Fruit fly (Drosophila melanogaster) whole organism, embryonic: ENCODE measurements around the gene CG31068.

ENCODE experiments used
- CG10267 ChIP-seq: fragments of 200-800 bp; sonication (Bioruptor generic); optimal IDR thresholded peaks from 2 replicates; lab custom pipeline; 2018; ENCODE audit warnings: missing biosample characterization, mild to moderate bottlenecking, missing genetic modification characterization, moderate library complexity
- CG11456 ChIP-seq: fragments of 200-800 bp; sonication (Bioruptor generic); IDR thresholded peaks from 3 replicates; pipeline ENCODE4 v1.3.6; 2022; ENCODE audit warnings: missing biosample characterization, missing genetic modification characterization
- CG11696 ChIP-seq: fragments of 200-800 bp; sonication (Bioruptor generic); IDR thresholded peaks from 2 replicates; pipeline ENCODE4 v1.3.6; 2022; ENCODE audit warnings: missing biosample characterization, missing genetic modification characterization
- CG13296 ChIP-seq: fragments of 200-800 bp; sonication (Bioruptor generic); optimal IDR thresholded peaks from 3 replicates; lab custom pipeline; 2018; ENCODE audit warnings: missing biosample characterization, mild to moderate bottlenecking, missing genetic modification characterization
- CG13424 ChIP-seq: fragments of 200-800 bp; sonication (Bioruptor generic); optimal IDR thresholded peaks from 2 replicates; lab custom pipeline; 2019; ENCODE audit warnings: missing biosample characterization, mild to moderate bottlenecking, missing genetic modification characterization, moderate library complexity
- CG13775 ChIP-seq: fragments of 200-800 bp; sonication (Bioruptor generic); optimal IDR thresholded peaks from 3 replicates; lab custom pipeline; 2017; ENCODE audit warnings: missing biosample characterization, mild to moderate bottlenecking, missing genetic modification characterization
- CG14667 ChIP-seq: fragments of 200-800 bp; sonication (Bioruptor generic); IDR thresholded peaks from 2 replicates; pipeline ENCODE4 v1.3.6; 2022; ENCODE audit warnings: missing biosample characterization, missing genetic modification characterization
- CG16815 ChIP-seq: fragments of 200-800 bp; sonication (Bioruptor generic); optimal IDR thresholded peaks from 3 replicates; lab custom pipeline; 2017; ENCODE audit warnings: missing biosample characterization, mild to moderate bottlenecking, missing genetic modification characterization
- CG18599 ChIP-seq: fragments of 200-800 bp; sonication (Bioruptor generic); optimal IDR thresholded peaks from 3 replicates; lab custom pipeline; 2017; ENCODE audit warnings: missing biosample characterization, missing genetic modification characterization, mild to moderate bottlenecking, moderate library complexity, missing genetic modification reagents
- CG2116 ChIP-seq: fragments of 200-800 bp; sonication (Bioruptor generic); optimal IDR thresholded peaks from 3 replicates; lab custom pipeline; 2018; ENCODE audit warnings: missing biosample characterization, mild to moderate bottlenecking, missing genetic modification characterization
- CG2678 ChIP-seq: fragments of 200-800 bp; sonication (Bioruptor generic); optimal IDR thresholded peaks from 3 replicates; lab custom pipeline; 2019; ENCODE audit warnings: missing biosample characterization, mild to moderate bottlenecking, missing genetic modification characterization, moderate library complexity
- CG2712 ChIP-seq: fragments of 200-800 bp; optimal IDR thresholded peaks from 3 replicates; lab custom pipeline; 2019; ENCODE audit warnings: missing biosample characterization, mild to moderate bottlenecking, missing genetic modification characterization, moderate library complexity
- CG31441 ChIP-seq: fragments of 200-800 bp; sonication (Bioruptor generic); IDR thresholded peaks from 2 replicates; pipeline ENCODE4 v1.3.6; 2022; ENCODE audit warnings: missing biosample characterization, missing genetic modification characterization
- CG34376 ChIP-seq: fragments of 200-800 bp; sonication (Bioruptor generic); optimal IDR thresholded peaks from 2 replicates; lab custom pipeline; 2018; ENCODE audit warnings: missing biosample characterization, mild to moderate bottlenecking, missing genetic modification characterization
- CG5245 ChIP-seq: fragments of 200-800 bp; sonication (Bioruptor generic); optimal IDR thresholded peaks from 3 replicates; lab custom pipeline; 2016; ENCODE audit warnings: missing biosample characterization, missing genetic modification characterization
- CG7357 ChIP-seq: fragments of 200-800 bp; sonication (Bioruptor generic); IDR thresholded peaks from 3 replicates; pipeline ENCODE4 v1.3.6; 2022; ENCODE audit warnings: missing biosample characterization, missing genetic modification characterization
- CG8388 ChIP-seq: fragments of 200-800 bp; sonication (Bioruptor generic); optimal IDR thresholded peaks from 2 replicates; lab custom pipeline; 2019; ENCODE audit warnings: missing biosample characterization, mild to moderate bottlenecking, missing genetic modification characterization, moderate library complexity
- CG9727 ChIP-seq: fragments of 200-800 bp; sonication (Bioruptor generic); optimal IDR thresholded peaks from 3 replicates; lab custom pipeline; 2017; ENCODE audit warnings: missing biosample characterization, mild to moderate bottlenecking, missing genetic modification characterization
- CTCF ChIP-seq: fragments of 200-800 bp; sonication (Bioruptor generic); optimal IDR thresholded peaks from 2 replicates; lab custom pipeline; 2017; ENCODE audit warnings: missing biosample characterization, mild to moderate bottlenecking, missing genetic modification characterization, moderate library complexity
- Chrac-16 ChIP-seq: fragments of 200-800 bp; sonication (Bioruptor generic); optimal IDR thresholded peaks from 3 replicates; lab custom pipeline; 2016; ENCODE audit warnings: missing biosample characterization, missing genetic modification characterization
- D19B ChIP-seq: fragments of 200-800 bp; sonication (Bioruptor generic); optimal IDR thresholded peaks from 2 replicates; lab custom pipeline; 2017; ENCODE audit warnings: missing biosample characterization, mild to moderate bottlenecking, missing genetic modification characterization
- Dfd ChIP-seq, 2 experiments: fragments of >200 bp; optimal IDR thresholded peaks; 2 replicates each; lab custom pipeline; 2017; ENCODE audit warnings: missing biosample characterization in 2 of 2, missing genetic modification characterization in 2 of 2
- Hr78 ChIP-seq, 2 experiments: fragments of 200-800 bp in 1 of 2; fragments of >200 bp in 1 of 2; sonication (Bioruptor generic) in 1 of 2; optimal IDR thresholded peaks; 2 replicates each; lab custom pipeline; 2017 to 2019; ENCODE audit warnings: missing biosample characterization in 2 of 2, missing genetic modification characterization in 2 of 2, mild to moderate bottlenecking in 1 of 2, moderate library complexity in 1 of 2
- Mad ChIP-seq: fragments of 200-800 bp; sonication (Bioruptor generic); optimal IDR thresholded peaks from 2 replicates; lab custom pipeline; 2016; ENCODE audit warnings: missing biosample characterization, missing genetic modification characterization
- Oaz ChIP-seq: fragments of 200-800 bp; sonication (Bioruptor generic); IDR thresholded peaks from 2 replicates; pipeline ENCODE4 v1.3.6; 2022; ENCODE audit warnings: missing biosample characterization, missing genetic modification characterization
- Scr ChIP-seq: fragments of 200-800 bp; sonication (Bioruptor generic); IDR thresholded peaks from 2 replicates; pipeline ENCODE4 v1.3.6; 2022; ENCODE audit warnings: missing biosample characterization, missing genetic modification characterization; ENCODE audit not compliant: partially characterized antibody
- Spps ChIP-seq: fragments of 200-800 bp; sonication (Bioruptor generic); optimal IDR thresholded peaks from 2 replicates; lab custom pipeline; 2018; ENCODE audit warnings: missing biosample characterization, mild to moderate bottlenecking, missing genetic modification characterization
- Ssrp ChIP-seq: fragments of 200-800 bp; sonication (Bioruptor generic); optimal IDR thresholded peaks from 2 replicates; lab custom pipeline; 2018; ENCODE audit warnings: missing biosample characterization, mild to moderate bottlenecking, missing genetic modification characterization, moderate library complexity
- Xbp1 ChIP-seq: fragments of 200-800 bp; sonication (Bioruptor generic); optimal IDR thresholded peaks from 3 replicates; lab custom pipeline; 2016; ENCODE audit warnings: missing biosample characterization, mild to moderate bottlenecking, missing genetic modification characterization
- Xrp1 ChIP-seq: fragments of 200-800 bp; sonication (Bioruptor generic); IDR thresholded peaks from 2 replicates; pipeline ENCODE4 v1.3.6; 2022; ENCODE audit warnings: missing biosample characterization, missing genetic modification characterization
- amos ChIP-seq: fragments of 200-800 bp; sonication (Bioruptor generic); IDR thresholded peaks from 2 replicates; pipeline ENCODE4 v1.3.6; 2022; ENCODE audit warnings: missing biosample characterization, missing genetic modification characterization; ENCODE audit not compliant: partially characterized antibody
- aop ChIP-seq: fragments of 200-800 bp; sonication (Bioruptor generic); IDR thresholded peaks from 2 replicates; pipeline ENCODE4 v1.3.6; 2022; ENCODE audit warnings: missing biosample characterization, missing genetic modification characterization
- az2 ChIP-seq: fragments of 200-800 bp; sonication (Bioruptor generic); optimal IDR thresholded peaks from 3 replicates; lab custom pipeline; 2016; ENCODE audit warnings: missing biosample characterization, missing genetic modification characterization
- bbx ChIP-seq: fragments of 200-800 bp; sonication (Bioruptor generic); IDR thresholded peaks from 2 replicates; pipeline ENCODE4 v1.3.6; 2022; ENCODE audit warnings: missing biosample characterization, missing genetic modification characterization; ENCODE audit not compliant: partially characterized antibody
- croc ChIP-seq: fragments of 200-800 bp; sonication (Bioruptor generic); conservative IDR thresholded peaks from 3 replicates; pipeline ENCODE4 v1.3.6; 2022; ENCODE audit warnings: missing biosample characterization, missing genetic modification characterization
- da ChIP-seq: fragments of 200-800 bp; sonication (Bioruptor generic); optimal IDR thresholded peaks from 2 replicates; lab custom pipeline; 2016; ENCODE audit warnings: missing biosample characterization, missing genetic modification characterization
- grn ChIP-seq: fragments of 200-800 bp; sonication (Bioruptor generic); optimal IDR thresholded peaks from 3 replicates; lab custom pipeline; 2017; ENCODE audit warnings: missing biosample characterization, missing genetic modification characterization
- insv ChIP-seq, 2 experiments: fragments of 200-800 bp; sonication (Bioruptor generic); optimal IDR thresholded peaks; 3 replicates each; lab custom pipeline; 2016 to 2018; ENCODE audit warnings: missing biosample characterization in 2 of 2, missing genetic modification characterization in 2 of 2
- lbe ChIP-seq: fragments of 200-800 bp; sonication (Bioruptor generic); optimal IDR thresholded peaks from 2 replicates; lab custom pipeline; 2016; ENCODE audit warnings: missing biosample characterization, mild to moderate bottlenecking, missing genetic modification characterization
- pros ChIP-seq: fragments of 200-800 bp; sonication (Bioruptor generic); optimal IDR thresholded peaks from 3 replicates; lab custom pipeline; 2019; ENCODE audit warnings: missing biosample characterization, mild to moderate bottlenecking, missing genetic modification characterization, moderate library complexity
- salm ChIP-seq: fragments of 200-800 bp; sonication (Bioruptor generic); optimal IDR thresholded peaks from 2 replicates; lab custom pipeline; 2018; ENCODE audit warnings: missing biosample characterization, mild to moderate bottlenecking, missing genetic modification characterization
- scrt ChIP-seq: fragments of 200-800 bp; sonication (Bioruptor generic); optimal IDR thresholded peaks from 2 replicates; lab custom pipeline; 2018; ENCODE audit warnings: missing biosample characterization, mild to moderate bottlenecking, missing genetic modification characterization, moderate library complexity
- sim ChIP-seq: fragments of 200-800 bp; sonication (Bioruptor generic); IDR thresholded peaks from 2 replicates; pipeline ENCODE4 v1.3.6; 2022; ENCODE audit warnings: missing biosample characterization, missing genetic modification characterization
- sqz ChIP-seq: fragments of 200-800 bp; sonication (Bioruptor generic); optimal IDR thresholded peaks from 3 replicates; lab custom pipeline; 2018; ENCODE audit warnings: missing biosample characterization, mild to moderate bottlenecking, missing genetic modification characterization
- stwl ChIP-seq: fragments of 200-800 bp; sonication (Bioruptor generic); optimal IDR thresholded peaks from 3 replicates; lab custom pipeline; 2018; ENCODE audit warnings: missing biosample characterization, mild to moderate bottlenecking, missing genetic modification characterization, moderate library complexity
- sug ChIP-seq: fragments of 200-800 bp; optimal IDR thresholded peaks from 2 replicates; lab custom pipeline; 2019; ENCODE audit warnings: missing biosample characterization, mild to moderate bottlenecking, missing genetic modification characterization, moderate library complexity
- tio ChIP-seq: fragments of 200-800 bp; sonication (Bioruptor generic); optimal IDR thresholded peaks from 2 replicates; lab custom pipeline; 2017; ENCODE audit warnings: missing biosample characterization, missing genetic modification characterization, inconsistent platforms
- yki ChIP-seq: fragments of >200 bp; optimal IDR thresholded peaks from 3 replicates; lab custom pipeline; 2018
- z ChIP-seq: fragments of 200-800 bp; sonication (Bioruptor generic); IDR thresholded peaks from 3 replicates; pipeline ENCODE4 v1.3.6; 2022; ENCODE audit warnings: missing biosample characterization, missing genetic modification characterization
- zen ChIP-seq: fragments of 200-800 bp; sonication (Bioruptor generic); optimal IDR thresholded peaks from 3 replicates; lab custom pipeline; 2018; ENCODE audit warnings: missing biosample characterization, mild to moderate bottlenecking, missing genetic modification characterization, moderate library complexity

The CG31068 gene

DNA sequence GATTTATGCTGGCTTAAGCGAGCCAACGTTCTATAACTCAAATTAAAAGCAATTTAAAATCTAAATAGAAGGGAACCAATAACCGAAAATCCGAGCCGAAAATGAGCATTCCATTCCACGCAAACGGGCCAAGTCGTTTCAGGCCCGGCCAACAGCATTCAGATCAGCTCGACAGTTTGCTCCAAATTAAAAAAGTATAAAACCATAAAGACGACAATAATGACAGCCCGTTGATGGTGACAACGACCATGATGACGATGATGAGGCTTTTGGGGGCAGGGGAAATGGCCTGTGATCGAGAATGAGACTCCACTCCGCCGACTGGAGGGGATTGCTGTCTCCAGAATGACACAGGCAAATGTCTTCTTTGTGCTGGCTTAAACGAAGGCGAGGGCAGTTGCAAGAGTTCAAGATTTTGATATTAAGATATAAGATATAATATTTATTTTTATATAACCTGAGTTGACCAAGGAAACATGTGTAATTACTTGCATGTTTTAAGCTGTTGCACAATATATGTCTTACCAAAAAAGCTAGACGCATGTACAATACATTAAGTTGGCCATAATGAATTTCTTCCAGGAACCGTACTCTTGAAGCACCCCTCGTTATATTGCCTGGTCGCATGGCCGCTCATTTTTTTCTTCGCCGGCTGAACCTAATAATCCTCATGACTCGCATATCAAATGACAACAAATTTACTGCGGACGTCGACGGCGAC lies 28.6 kb upstream of the CG31068 start (continued):
- TF ChIP-seq CG5245, result peak; percentile 5
- TF ChIP-seq CG2712 (tag; lab: Kevin White, UChicago), result peak; percentile 66
- peak; percentile 31 for TF ChIP-seq CG2678
- TF ChIP-seq z (GFP tag; lab: Robert Waterston, UW), result no peak
- peak; percentile 32 for TF ChIP-seq Spps
- TF ChIP-seq D19B, result no peak
- peak; percentile 35 for TF ChIP-seq CG9727 (GFP tag; lab: Kevin White, UChicago)
- no peak for TF ChIP-seq sug (tag; lab: Kevin White, UChicago)
- peak; percentile 45; the same call in 1 of the 2 replicates for TF ChIP-seq Xrp1 (GFP tag; lab: Robert Waterston, UW)
- no peak for TF ChIP-seq CG2116 (GFP tag; lab: Kevin White, UChicago)
- no peak for TF ChIP-seq Mad (GFP tag; lab: Kevin White, UChicago)
- no peak for TF ChIP-seq Chrac-16
- TF ChIP-seq sim (GFP tag; lab: Robert Waterston, UW), result no peak
- TF ChIP-seq bbx (GFP tag; lab: Robert Waterston, UW), result no peak
- no peak for TF ChIP-seq az2 (GFP tag; lab: Kevin White, UChicago)
- no peak for TF ChIP-seq aop (GFP tag; lab: Robert Waterston, UW)
- peak; percentile 33 for TF ChIP-seq zen (tag; lab: Kevin White, UChicago)
- TF ChIP-seq Dfd (GFP tag; optimal IDR thresholded peaks at IDR 0.05; lab: Kevin White, UChicago), result no peak
- TF ChIP-seq stwl (tag; lab: Kevin White, UChicago), result no peak
- TF ChIP-seq CG8388, result no peak
- TF ChIP-seq pros (GFP tag; lab: Kevin White, UChicago), result no peak
- no peak for TF ChIP-seq CG11456 (GFP tag; lab: Robert Waterston, UW)
- TF ChIP-seq lbe (GFP tag; lab: Kevin White, UChicago), result peak; percentile 3
- TF ChIP-seq Scr (GFP tag; lab: Robert Waterston, UW), result no peak
- no peak for TF ChIP-seq tio (GFP tag; lab: Kevin White, UChicago)
- TF ChIP-seq grn (GFP tag; lab: Kevin White, UChicago), result no peak
- no peak for TF ChIP-seq CG34376
- TF ChIP-seq Ssrp (tag; lab: Kevin White, UChicago), result peak; percentile 5
- no peak for TF ChIP-seq CG13296
- peak; percentile 10 for TF ChIP-seq CG18599 (GFP tag; lab: Kevin White, UChicago)
- TF ChIP-seq Xbp1 (GFP tag; lab: Kevin White, UChicago), result no peak
- TF ChIP-seq CG31441, result peak; percentile 60
- no peak for TF ChIP-seq CTCF (GFP tag; lab: Kevin White, UChicago)
- no peak for TF ChIP-seq CG13775 (GFP tag; lab: Kevin White, UChicago)
- peak; percentile 10 for TF ChIP-seq scrt (GFP tag; lab: Kevin White, UChicago)
- peak; percentile 0 for TF ChIP-seq CG13424 (tag; lab: Kevin White, UChicago)
- TF ChIP-seq amos, result no peak
- no peak for TF ChIP-seq yki (lab: Kevin White, UChicago)
- TF ChIP-seq CG7357 (GFP tag; lab: Robert Waterston, UW), result 0 out of 3 replicates have a peak, but pooled peaks have one; percentile 27
- peak; percentile 39 for TF ChIP-seq CG10267 (tag; lab: Kevin White, UChicago)
- no peak for TF ChIP-seq CG16815 (GFP tag; lab: Kevin White, UChicago)
- no peak for TF ChIP-seq Oaz (GFP tag; lab: Robert Waterston, UW)
- TF ChIP-seq CG14667 (GFP tag; lab: Robert Waterston, UW), result no peak
- no peak for TF ChIP-seq CG11696 (GFP tag; lab: Robert Waterston, UW)
- TF ChIP-seq Hr78 (GFP tag; optimal IDR thresholded peaks at IDR 0.05; lab: Kevin White, UChicago), result peak in 1 of 2 experiments; percentile 15
- peak; percentile 78 for TF ChIP-seq sqz (GFP tag; lab: Kevin White, UChicago)
- TF ChIP-seq insv (GFP tag; optimal IDR thresholded peaks at IDR 0.05; lab: Kevin White, UChicago), result no peak
- 0 out of 3 replicates have a peak, but pooled peaks have one; percentile 17 for TF ChIP-seq croc
- TF ChIP-seq salm (tag; lab: Kevin White, UChicago), result no peak
- no peak for TF ChIP-seq da (GFP tag; lab: Kevin White, UChicago)
